Fruit fly (Drosophila melanogaster): ENCODE measurements around the gene CG1314.

dm6 chrX:20882526-20882925 lies 13.3 kb upstream of the CG1314 start, which contains the start of gene I-3:
- no peak for TF ChIP-seq psq (optimal IDR thresholded peaks at IDR 0.05)
- TF ChIP-seq pan (optimal IDR thresholded peaks at IDR 0.05): no peak

Data from whole organism.